Worm (Caenorhabditis elegans) whole organism, L4 larva: ENCODE data around the gene viro-2.
A peak's percentile ranks its signal among the peaks of the same experiment; 100 is the strongest.

Experiments
- D1046.2 ChIP-seq: fragments of 200-800 bp; sonication (Bioruptor generic); IDR thresholded peaks from 2 replicates; pipeline ENCODE4 v1.3.6; 2022; ENCODE audit warnings: missing genetic modification characterization, missing compliant biosample characterization
- F44E2.7 ChIP-seq: fragments of 200-800 bp; sonication (Bioruptor generic); IDR thresholded peaks from 2 replicates; pipeline ENCODE4 v2.1.2; 2022; ENCODE audit warnings: missing genetic modification characterization, missing compliant biosample characterization
- R02D3.7 ChIP-seq: fragments of 150-350 bp; sonication (generic microtip); optimal IDR thresholded peaks from 3 replicates; lab custom pipeline; 2014; ENCODE audit warnings: missing biosample characterization, missing genetic modification characterization
- T26A8.4 ChIP-seq: fragments of 200-800 bp; sonication (Bioruptor generic); IDR thresholded peaks from 2 replicates; pipeline ENCODE4 v1.3.6; 2022; ENCODE audit warnings: missing genetic modification characterization, missing compliant biosample characterization
- Y105C5A.15 ChIP-seq: fragments of 200-800 bp; sonication (Bioruptor generic); IDR thresholded peaks from 2 replicates; pipeline ENCODE4 v1.3.6; 2022; ENCODE audit warnings: missing genetic modification characterization, missing compliant biosample characterization
- Y48G9A.11 ChIP-seq: fragments of 200-800 bp; sonication (Bioruptor generic); IDR thresholded peaks from 2 replicates; pipeline ENCODE4 v1.3.6; 2022; ENCODE audit warnings: missing genetic modification reagents, missing genetic modification characterization, missing compliant biosample characterization
- Y5F2A.4 ChIP-seq: fragments of 200-800 bp; sonication (Bioruptor generic); optimal IDR thresholded peaks from 2 replicates; lab custom pipeline; 2018; ENCODE audit warnings: mild to moderate bottlenecking, missing genetic modification characterization, missing compliant biosample characterization
- ZK337.2 ChIP-seq: fragments of 200-800 bp; sonication (Bioruptor generic); IDR thresholded peaks from 2 replicates; pipeline ENCODE4 v1.3.6; 2022; ENCODE audit warnings: missing genetic modification reagents, missing genetic modification characterization, missing compliant biosample characterization
- aha-1 ChIP-seq: fragments of 150-350 bp; peaks from one replicate; lab custom pipeline; 2014; ENCODE audit warnings: missing biosample characterization, missing genetic modification characterization
- aly-2 ChIP-seq: sonication (generic microtip); optimal IDR thresholded peaks from 2 replicates; lab custom pipeline; 2018; ENCODE audit warnings: missing biosample characterization, missing genetic modification characterization
- arid-1 ChIP-seq: fragments of 200-800 bp; sonication (Bioruptor generic); conservative IDR thresholded peaks from 2 replicates; pipeline ENCODE4 v1.3.6; 2022; ENCODE audit warnings: missing genetic modification reagents, missing genetic modification characterization, missing compliant biosample characterization
- ceh-28 ChIP-seq: fragments of 150-350 bp; optimal IDR thresholded peaks from 2 replicates; lab custom pipeline; 2014; ENCODE audit warnings: missing biosample characterization, missing genetic modification reagents, missing genetic modification characterization
- ceh-32 ChIP-seq: sonication (generic microtip); optimal IDR thresholded peaks from 2 replicates; lab custom pipeline; 2016; ENCODE audit warnings: mild to moderate bottlenecking, missing genetic modification characterization, missing compliant biosample characterization; ENCODE audit not compliant: poor library complexity
- daf-16 ChIP-seq, 3 experiments: sonication (generic microtip); optimal IDR thresholded peaks; 2 replicates each; lab custom pipeline; 2016 to 2017; ENCODE audit warnings: missing genetic modification characterization in 3 of 3, missing genetic modification reagents in 3 of 3, mild to moderate bottlenecking in 2 of 3, missing compliant biosample characterization in 2 of 3, missing biosample characterization in 1 of 3, moderate library complexity in 1 of 3
- dmd-6 ChIP-seq: fragments of 200-800 bp; sonication (Bioruptor generic); IDR thresholded peaks from 2 replicates; pipeline ENCODE4 v1.3.6; 2022; ENCODE audit warnings: missing genetic modification reagents, missing genetic modification characterization, missing compliant biosample characterization
- fos-1 ChIP-seq: fragments of 150-350 bp; optimal IDR thresholded peaks from 2 replicates; lab custom pipeline; 2014; ENCODE audit warnings: missing biosample characterization, missing genetic modification characterization
- hif-1 ChIP-seq, 2 experiments: sonication (generic microtip); optimal IDR thresholded peaks; 2 replicates each; lab custom pipeline; 2016 to 2017; ENCODE audit warnings: missing compliant biosample characterization in 2 of 2, missing genetic modification characterization in 2 of 2, missing genetic modification reagents in 2 of 2, missing genotype in 2 of 2, mild to moderate bottlenecking in 1 of 2
- hlh-30 ChIP-seq: sonication (generic microtip); optimal IDR thresholded peaks from 2 replicates; lab custom pipeline; 2017; ENCODE audit warnings: antibody characterized with exemption, mild to moderate bottlenecking, missing genetic modification characterization, missing compliant biosample characterization; ENCODE audit not compliant: insufficient read depth
- jun-1 ChIP-seq: fragments of 150-350 bp; optimal IDR thresholded peaks from 2 replicates; lab custom pipeline; 2014; ENCODE audit warnings: missing biosample characterization, missing genetic modification reagents, missing genetic modification characterization
- lin-1 ChIP-seq: fragments of 200-800 bp; sonication (Bioruptor generic); IDR thresholded peaks from 2 replicates; pipeline ENCODE4 v1.3.6; 2022; ENCODE audit warnings: missing genetic modification reagents, missing genetic modification characterization, missing compliant biosample characterization
- lin-13 ChIP-seq: fragments of 150-350 bp; optimal IDR thresholded peaks from 2 replicates; lab custom pipeline; 2014; ENCODE audit warnings: missing biosample characterization, missing genetic modification reagents, missing genetic modification characterization
- lin-38 ChIP-seq: fragments of 200-800 bp; sonication (Bioruptor generic); IDR thresholded peaks from 2 replicates; pipeline ENCODE4 v1.3.6; 2022; ENCODE audit warnings: missing genetic modification reagents, missing genetic modification characterization, missing compliant biosample characterization
- lir-3 ChIP-seq: sonication (generic microtip); optimal IDR thresholded peaks from 2 replicates; lab custom pipeline; 2016; ENCODE audit warnings: mild to moderate bottlenecking, missing genetic modification characterization, missing compliant biosample characterization
- lsy-2 ChIP-seq, 2 experiments: fragments of 150-350 bp in 1 of 2; sonication (generic microtip) in 1 of 2; optimal IDR thresholded peaks; 2 replicates each; lab custom pipeline; 2014 to 2017; ENCODE audit warnings: missing biosample characterization in 2 of 2, missing genetic modification characterization in 2 of 2
- mdl-1 ChIP-seq, 2 experiments: fragments of 150-350 bp in 1 of 2; sonication (generic microtip) in 1 of 2; optimal IDR thresholded peaks; 2 replicates each; lab custom pipeline; 2014 to 2017; ENCODE audit warnings: missing biosample characterization in 2 of 2, missing genetic modification characterization in 2 of 2
- mep-1 ChIP-seq: fragments of 150-350 bp; sonication (generic microtip); optimal IDR thresholded peaks from 3 replicates; lab custom pipeline; 2014; ENCODE audit warnings: missing biosample characterization, missing genetic modification characterization
- mes-2 ChIP-seq: sonication (generic microtip); optimal IDR thresholded peaks from 2 replicates; lab custom pipeline; 2016; ENCODE audit warnings: missing genotype, mild to moderate bottlenecking, missing genetic modification characterization, missing compliant biosample characterization; ENCODE audit not compliant: poor library complexity, severe bottlenecking
- mxl-3 ChIP-seq: fragments of 200-800 bp; sonication (Bioruptor generic); optimal IDR thresholded peaks from 2 replicates; lab custom pipeline; 2018; ENCODE audit warnings: mild to moderate bottlenecking, missing genetic modification characterization, missing compliant biosample characterization
- nhr-10 ChIP-seq: fragments of 150-350 bp; optimal IDR thresholded peaks from 2 replicates; lab custom pipeline; 2014; ENCODE audit warnings: missing biosample characterization, missing genetic modification characterization
- nhr-102 ChIP-seq: sonication (generic microtip); optimal IDR thresholded peaks from 2 replicates; lab custom pipeline; 2016; ENCODE audit warnings: mild to moderate bottlenecking, missing genetic modification characterization, moderate library complexity, missing compliant biosample characterization
- nhr-237 ChIP-seq: sonication (generic microtip); optimal IDR thresholded peaks from 2 replicates; lab custom pipeline; 2017; ENCODE audit warnings: missing biosample characterization, missing genetic modification characterization
- nhr-25 ChIP-seq: sonication (generic microtip); optimal IDR thresholded peaks from 2 replicates; lab custom pipeline; 2017; ENCODE audit warnings: missing genetic modification characterization, mild to moderate bottlenecking, missing compliant biosample characterization, antibody characterized with exemption, moderate library complexity, borderline replicate concordance; ENCODE audit not compliant: insufficient read depth
- nhr-28 ChIP-seq: fragments of 150-350 bp; optimal IDR thresholded peaks from 2 replicates; lab custom pipeline; 2014; ENCODE audit warnings: missing biosample characterization, missing genetic modification characterization
- nhr-41 ChIP-seq: fragments of 200-800 bp; sonication (Bioruptor generic); IDR thresholded peaks from 2 replicates; pipeline ENCODE4 v1.3.6; 2022; ENCODE audit warnings: missing genetic modification reagents, missing genetic modification characterization, missing compliant biosample characterization
- nhr-6 ChIP-seq: fragments of 150-350 bp; optimal IDR thresholded peaks from 2 replicates; lab custom pipeline; 2014; ENCODE audit warnings: missing biosample characterization, missing genetic modification characterization
- nhr-77 ChIP-seq: fragments of 150-350 bp; optimal IDR thresholded peaks from 2 replicates; lab custom pipeline; 2014; ENCODE audit warnings: missing biosample characterization, missing genetic modification characterization
- snpc-1.2 ChIP-seq: fragments of 200-800 bp; sonication (Bioruptor generic); IDR thresholded peaks from 2 replicates; pipeline ENCODE4 v1.3.6; 2022; ENCODE audit warnings: missing genetic modification reagents, missing genetic modification characterization, missing compliant biosample characterization
- spr-3 ChIP-seq: fragments of 200-800 bp; sonication (Bioruptor generic); optimal IDR thresholded peaks from 2 replicates; lab custom pipeline; 2018; ENCODE audit warnings: mild to moderate bottlenecking, missing genetic modification characterization, missing compliant biosample characterization
- tra-1 ChIP-seq: fragments of 200-800 bp; sonication (Bioruptor generic); IDR thresholded peaks from 2 replicates; pipeline ENCODE4 v1.3.6; 2022; ENCODE audit warnings: missing genetic modification reagents, missing genetic modification characterization, missing compliant biosample characterization
- unc-130 ChIP-seq: sonication (generic microtip); optimal IDR thresholded peaks from 2 replicates; lab custom pipeline; 2016; ENCODE audit warnings: missing genetic modification reagents, missing genetic modification characterization, missing compliant biosample characterization
- vab-7 ChIP-seq: fragments of 200-800 bp; sonication (Bioruptor generic); IDR thresholded peaks from 2 replicates; pipeline ENCODE4 v1.3.6; 2022; ENCODE audit warnings: missing genetic modification reagents, missing genetic modification characterization, missing compliant biosample characterization
- ztf-7 ChIP-seq: fragments of 150-350 bp; optimal IDR thresholded peaks from 2 replicates; lab custom pipeline; 2014; ENCODE audit warnings: missing biosample characterization, missing genetic modification characterization

Gene viro-2

DNA sequence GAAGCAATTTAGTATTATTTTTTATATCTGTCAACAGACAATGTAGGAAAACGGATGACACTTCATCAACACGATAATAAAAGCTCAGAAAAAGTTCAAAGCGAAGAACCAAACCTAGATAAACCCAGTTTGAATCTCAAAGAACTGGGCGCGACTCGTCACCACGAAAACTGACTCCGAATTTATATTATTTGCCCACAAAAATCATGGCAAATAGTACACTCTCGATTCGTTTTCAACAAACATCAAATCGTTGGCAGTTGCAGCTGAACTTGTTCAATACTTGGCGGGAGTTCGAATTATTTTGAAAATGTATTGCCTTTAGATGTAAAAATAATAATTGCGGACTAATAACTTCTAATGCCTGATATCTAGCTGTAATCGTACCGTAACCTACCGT lies 45.6 kb upstream of the viro-2 start:
- TF ChIP-seq daf-16 (GFP tag; optimal IDR thresholded peaks at IDR 0.05; lab: Kevin White, UChicago) (no peak), daf-16 (tag; optimal IDR thresholded peaks at IDR 0.05; lab: Kevin White, UChicago) (no peak), Y48G9A.11 (GFP tag; lab: Robert Waterston, UW) (no peak), nhr-102 (tag; lab: Kevin White, UChicago) (no peak), mdl-1 (tag; optimal IDR thresholded peaks at IDR 0.05; lab: Kevin White, UChicago) (no peak), lin-1 (GFP tag; lab: Robert Waterston, UW) (no peak), snpc-1.2 (GFP tag; lab: Robert Waterston, UW) (no peak), lin-38 (GFP tag; lab: Robert Waterston, UW) (no peak), mep-1 (tag; lab: Kevin White, UChicago) (no peak), fos-1 (tag; lab: Kevin White, UChicago) (no peak), tra-1 (no peak), ceh-32 (tag; lab: Kevin White, UChicago) (no peak), aly-2 (tag; lab: Kevin White, UChicago) (no peak), unc-130 (GFP tag; lab: Kevin White, UChicago) (no peak)
- TF ChIP-seq, all 104 proteins: peak for 0

DNA sequence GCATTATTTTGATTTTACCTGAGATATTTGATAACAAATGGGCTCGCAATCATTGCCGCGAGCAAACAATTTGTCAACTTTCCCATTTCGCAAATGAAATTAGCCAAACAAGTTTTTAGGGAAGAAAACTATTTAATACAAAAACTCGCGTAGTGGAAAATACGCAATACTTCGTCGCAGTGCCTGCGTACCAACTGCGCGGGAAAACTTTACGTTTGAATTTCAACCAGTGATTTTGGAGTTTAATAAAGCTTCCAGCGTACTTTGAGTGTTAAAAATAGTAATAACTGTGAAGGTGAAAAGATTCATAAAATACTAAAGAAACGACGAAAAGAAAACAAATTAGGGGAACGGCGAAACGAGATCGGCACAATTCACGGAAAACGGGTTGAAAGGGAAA lies 43.8 kb upstream of the viro-2 start, which contains the start of gene tofu-7:
TSS of gene tofu-7 (minus strand) at position 111 of the 400 bp plus-strand sequence.
- TF ChIP-seq Y105C5A.15 (GFP tag; lab: Robert Waterston, UW): no peak
- peak; percentile 11; the same call in 1 of the 2 replicates for TF ChIP-seq lin-38 (GFP tag; lab: Robert Waterston, UW)
- TF ChIP-seq, all 104 proteins: peak for 1

DNA sequence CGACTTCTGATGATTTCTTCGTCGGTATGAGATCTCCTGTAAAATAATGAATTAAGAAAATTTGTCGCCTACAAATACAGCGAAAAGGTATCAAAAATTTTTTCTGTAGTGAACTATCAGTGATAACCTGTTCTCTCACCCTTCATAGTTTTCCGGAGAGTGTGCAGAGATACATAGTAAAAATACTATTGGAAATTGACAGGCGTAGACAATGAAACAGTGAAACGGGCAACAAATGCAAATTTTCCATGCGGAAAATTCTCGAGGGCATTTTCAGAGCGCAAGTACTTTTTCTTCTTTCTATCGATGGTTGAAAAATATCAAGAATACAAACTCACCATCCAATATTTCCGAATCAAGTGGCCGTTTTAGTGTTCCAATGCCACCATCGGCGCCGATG lies 41.5 kb upstream of the viro-2 start:
- TF ChIP-seq daf-16 (GFP tag; optimal IDR thresholded peaks at IDR 0.05; lab: Kevin White, UChicago) (no peak), daf-16 (tag; optimal IDR thresholded peaks at IDR 0.05; lab: Kevin White, UChicago) (peak; percentile 18), nhr-28 (tag; lab: Kevin White, UChicago) (peak; percentile 66), nhr-6 (tag; lab: Kevin White, UChicago) (no peak), Y5F2A.4 (no peak), arid-1 (GFP tag; lab: Robert Waterston, UW) (no peak), nhr-237 (tag; lab: Kevin White, UChicago) (no peak), nhr-77 (tag; lab: Kevin White, UChicago) (no peak)

DNA sequence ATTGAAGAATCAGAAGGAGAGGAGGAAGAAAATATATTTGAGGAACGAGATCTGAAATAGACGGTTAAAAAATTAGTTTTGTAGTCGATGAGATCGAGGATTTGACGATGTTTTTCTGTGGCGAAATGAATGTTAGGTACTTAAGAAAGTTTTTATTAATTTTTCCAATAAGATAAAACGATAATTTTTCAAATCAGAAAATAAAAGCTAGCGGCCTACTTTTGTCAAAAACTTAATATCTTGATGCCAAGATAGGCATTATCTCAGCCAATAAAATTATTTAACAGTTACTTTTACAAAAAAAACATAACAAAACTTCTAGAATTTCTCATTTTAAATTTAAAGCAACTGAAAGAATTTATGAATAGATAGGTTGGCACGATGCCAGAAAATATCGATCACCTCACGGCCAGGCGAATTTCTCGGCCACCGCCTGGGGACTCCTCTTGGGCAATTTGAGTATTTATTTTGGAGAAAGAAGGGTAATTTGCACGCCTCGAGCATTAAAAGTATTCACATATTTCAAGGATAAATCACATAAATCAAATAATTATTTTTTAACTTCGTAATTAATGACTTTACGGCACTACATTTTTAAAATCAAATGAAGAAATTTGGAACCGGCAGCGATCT lies 40.9 kb upstream of the viro-2 start, which contains the start of gene fubl-2:
TSS of gene fubl-2 (minus strand) at position 51 of the 633 bp plus-strand sequence.
- TF ChIP-seq ztf-7 (tag; lab: Kevin White, UChicago) (no peak), mep-1 (tag; lab: Kevin White, UChicago) (no peak), nhr-25 (no peak), F44E2.7 (GFP tag; lab: Robert Waterston, UW) (no peak), lir-3 (tag; lab: Kevin White, UChicago) (no peak), dmd-6 (peak; percentile 27; the same call in 1 of the 2 replicates), T26A8.4 (GFP tag; lab: Robert Waterston, UW) (no peak), mxl-3 (GFP tag; lab: Kevin White, UChicago) (peak; percentile 33), nhr-41 (GFP tag; lab: Robert Waterston, UW) (no peak), vab-7 (GFP tag; lab: Robert Waterston, UW) (no peak), R02D3.7 (no peak), arid-1 (GFP tag; lab: Robert Waterston, UW) (no peak), D1046.2 (GFP tag; lab: Robert Waterston, UW) (no peak), ceh-28 (tag; lab: Kevin White, UChicago) (peak; percentile 18), hlh-30 (tag; lab: Kevin White, UChicago) (peak; percentile 49), aha-1 (tag; lab: Kevin White, UChicago) (no peak), unc-130 (GFP tag; lab: Kevin White, UChicago) (peak; percentile 79), hif-1 (tag; optimal IDR thresholded peaks at IDR 0.05; lab: Kevin White, UChicago) (peak in 1 of 2 experiments; percentile 88), nhr-28 (tag; lab: Kevin White, UChicago) (peak; percentile 26), Y48G9A.11 (GFP tag; lab: Robert Waterston, UW) (no peak), spr-3 (GFP tag; lab: Kevin White, UChicago) (no peak), lin-13 (GFP tag; lab: Kevin White, UChicago) (peak; percentile 44), lsy-2 (tag; optimal IDR thresholded peaks at IDR 0.05; lab: Kevin White, UChicago) (peak; percentile 22 to 89), nhr-237 (tag; lab: Kevin White, UChicago) (no peak), nhr-10 (tag; lab: Kevin White, UChicago) (no peak), jun-1 (tag; lab: Kevin White, UChicago) (no peak), mes-2 (tag; lab: Kevin White, UChicago) (peak; percentile 98), ZK337.2 (GFP tag; lab: Robert Waterston, UW) (no peak)
